Worm (Caenorhabditis elegans) whole organism, late embryonic: ENCODE measurements around the gene F14H3.14.

Experiments
- C08G9.2 ChIP-seq: sonication (generic microtip); optimal IDR thresholded peaks from 2 replicates; lab custom pipeline; 2016; ENCODE audit warnings: mild to moderate bottlenecking, missing genetic modification characterization, moderate library complexity, missing compliant biosample characterization
- C38D4.7 ChIP-seq: fragments of 200-800 bp; sonication (Bioruptor generic); optimal IDR thresholded peaks from 2 replicates; lab custom pipeline; 2018; ENCODE audit warnings: mild to moderate bottlenecking, missing genetic modification characterization, moderate library complexity, missing compliant biosample characterization
- F13H6.1 ChIP-seq: sonication (generic microtip); optimal IDR thresholded peaks from 2 replicates; lab custom pipeline; 2016; ENCODE audit warnings: missing genetic modification characterization, missing compliant biosample characterization
- K09A11.1 ChIP-seq: sonication (generic microtip); optimal IDR thresholded peaks from 2 replicates; lab custom pipeline; 2017; ENCODE audit warnings: antibody characterized with exemption, mild to moderate bottlenecking, missing genetic modification characterization, missing compliant biosample characterization; ENCODE audit not compliant: insufficient read depth
- T23F11.4 ChIP-seq: fragments of 200-800 bp; sonication (Bioruptor generic); optimal IDR thresholded peaks from 2 replicates; lab custom pipeline; 2018; ENCODE audit warnings: mild to moderate bottlenecking, missing genetic modification characterization, missing compliant biosample characterization
- ama-1 ChIP-seq: fragments of 150-350 bp; optimal IDR thresholded peaks from 2 replicates; lab custom pipeline; 2014
- ceh-14 ChIP-seq: sonication (generic microtip); optimal IDR thresholded peaks from 2 replicates; lab custom pipeline; 2016; ENCODE audit warnings: missing genotype, missing genetic modification characterization, missing compliant biosample characterization
- ceh-18 ChIP-seq: sonication (generic microtip); optimal IDR thresholded peaks from 2 replicates; lab custom pipeline; 2016; ENCODE audit warnings: missing genetic modification characterization, missing compliant biosample characterization
- ceh-2 ChIP-seq: sonication (generic microtip); optimal IDR thresholded peaks from 2 replicates; lab custom pipeline; 2016; ENCODE audit warnings: missing genotype, missing genetic modification characterization, missing compliant biosample characterization
- ceh-22 ChIP-seq: sonication (generic microtip); optimal IDR thresholded peaks from 2 replicates; lab custom pipeline; 2017; ENCODE audit warnings: missing biosample characterization, missing genetic modification characterization
- ceh-30 ChIP-seq: fragments of 150-350 bp; optimal IDR thresholded peaks from 2 replicates; lab custom pipeline; 2014; ENCODE audit warnings: missing biosample characterization, missing genetic modification characterization
- ceh-31 ChIP-seq: sonication (generic microtip); optimal IDR thresholded peaks from 2 replicates; lab custom pipeline; 2016; ENCODE audit warnings: missing genetic modification characterization, missing compliant biosample characterization
- ceh-48 ChIP-seq: sonication (generic microtip); optimal IDR thresholded peaks from 2 replicates; lab custom pipeline; 2016; ENCODE audit warnings: missing genetic modification characterization, inconsistent platforms, missing compliant biosample characterization
- ceh-6 ChIP-seq: fragments of 200-800 bp; sonication (Bioruptor generic); optimal IDR thresholded peaks from 2 replicates; lab custom pipeline; 2018; ENCODE audit warnings: mild to moderate bottlenecking, missing genetic modification characterization, missing compliant biosample characterization
- che-1 ChIP-seq: sonication (generic microtip); optimal IDR thresholded peaks from 2 replicates; lab custom pipeline; 2016; ENCODE audit warnings: mild to moderate bottlenecking, missing genetic modification characterization, missing compliant biosample characterization
- dmd-4 ChIP-seq: sonication (generic microtip); optimal IDR thresholded peaks from 2 replicates; lab custom pipeline; 2016; ENCODE audit warnings: borderline replicate concordance, missing genetic modification characterization, missing compliant biosample characterization
- elt-2 ChIP-seq: sonication (generic microtip); optimal IDR thresholded peaks from 2 replicates; lab custom pipeline; 2016; ENCODE audit warnings: missing genetic modification reagents, missing genetic modification characterization, missing compliant biosample characterization
- eyg-1 ChIP-seq: sonication (generic microtip); optimal IDR thresholded peaks from 2 replicates; lab custom pipeline; 2016; ENCODE audit warnings: missing genotype, missing genetic modification characterization, missing compliant biosample characterization
- fkh-10 ChIP-seq: fragments of 150-350 bp; optimal IDR thresholded peaks from 2 replicates; lab custom pipeline; 2014; ENCODE audit warnings: missing biosample characterization, missing genetic modification reagents, missing genetic modification characterization
- gmeb-2 ChIP-seq: sonication (generic microtip); optimal IDR thresholded peaks from 2 replicates; lab custom pipeline; 2016; ENCODE audit warnings: missing genetic modification characterization, inconsistent platforms, missing compliant biosample characterization
- hlh-13 ChIP-seq: fragments of 200-800 bp; sonication (Bioruptor generic); optimal IDR thresholded peaks from 2 replicates; lab custom pipeline; 2018; ENCODE audit warnings: mild to moderate bottlenecking, missing genetic modification characterization, missing compliant biosample characterization
- hlh-30 ChIP-seq: sonication (generic microtip); optimal IDR thresholded peaks from 2 replicates; lab custom pipeline; 2017; ENCODE audit warnings: antibody characterized with exemption, missing genetic modification characterization, missing compliant biosample characterization; ENCODE audit not compliant: insufficient read depth
- lim-6 ChIP-seq: sonication (generic microtip); optimal IDR thresholded peaks from 2 replicates; lab custom pipeline; 2016; ENCODE audit warnings: missing genetic modification characterization, missing compliant biosample characterization
- lin-11 ChIP-seq: fragments of 200-800 bp; sonication (Bioruptor generic); optimal IDR thresholded peaks from 2 replicates; lab custom pipeline; 2018; ENCODE audit warnings: mild to moderate bottlenecking, missing genetic modification characterization, missing compliant biosample characterization
- mec-3 ChIP-seq: sonication (generic microtip); optimal IDR thresholded peaks from 2 replicates; lab custom pipeline; 2016; ENCODE audit warnings: borderline replicate concordance, missing genetic modification characterization, missing compliant biosample characterization
- nfya-1 ChIP-seq: sonication (generic microtip); optimal IDR thresholded peaks from 2 replicates; lab custom pipeline; 2017; ENCODE audit warnings: missing genetic modification characterization, mild to moderate bottlenecking, missing compliant biosample characterization, antibody characterized with exemption, moderate library complexity
- nhr-11 ChIP-seq: fragments of 150-350 bp; optimal IDR thresholded peaks from 2 replicates; lab custom pipeline; 2014; ENCODE audit warnings: missing biosample characterization, missing genetic modification characterization
- nhr-232 ChIP-seq: sonication (generic microtip); optimal IDR thresholded peaks from 2 replicates; lab custom pipeline; 2016; ENCODE audit warnings: missing genetic modification characterization, missing compliant biosample characterization
- npax-4 ChIP-seq: sonication (generic microtip); optimal IDR thresholded peaks from 2 replicates; lab custom pipeline; 2016; ENCODE audit warnings: missing genetic modification characterization, missing compliant biosample characterization
- odd-2 ChIP-seq: sonication (generic microtip); optimal IDR thresholded peaks from 2 replicates; lab custom pipeline; 2017; ENCODE audit warnings: antibody characterized with exemption, mild to moderate bottlenecking, missing genetic modification characterization, missing compliant biosample characterization
- pag-3 ChIP-seq: sonication (generic microtip); optimal IDR thresholded peaks from 2 replicates; lab custom pipeline; 2016; ENCODE audit warnings: missing compliant biosample characterization, missing genetic modification characterization, borderline replicate concordance
- pax-1 ChIP-seq: fragments of 150-350 bp; optimal IDR thresholded peaks from 2 replicates; lab custom pipeline; 2014; ENCODE audit warnings: missing biosample characterization, missing genetic modification characterization
- pha-2 ChIP-seq: sonication (generic microtip); optimal IDR thresholded peaks from 2 replicates; lab custom pipeline; 2017; ENCODE audit warnings: mild to moderate bottlenecking, missing genetic modification characterization, missing compliant biosample characterization
- pha-4 ChIP-seq: fragments of 150-350 bp; optimal IDR thresholded peaks from 2 replicates; lab custom pipeline; 2018; ENCODE audit warnings: missing biosample characterization, missing genetic modification reagents, missing genetic modification characterization
- ref-2 ChIP-seq: sonication (generic microtip); optimal IDR thresholded peaks from 2 replicates; lab custom pipeline; 2016; ENCODE audit warnings: missing genetic modification characterization, missing compliant biosample characterization
- rnt-1 ChIP-seq: sonication (generic microtip); optimal IDR thresholded peaks from 2 replicates; lab custom pipeline; 2016; ENCODE audit warnings: missing genetic modification characterization, missing compliant biosample characterization
- sdc-2 ChIP-seq: sonication (generic microtip); optimal IDR thresholded peaks from 2 replicates; lab custom pipeline; 2016; ENCODE audit warnings: missing genotype, missing genetic modification characterization, missing compliant biosample characterization
- sox-2 ChIP-seq: fragments of 200-800 bp; sonication (Bioruptor generic); IDR thresholded peaks from 2 replicates; pipeline ENCODE4 v1.3.6; 2022; ENCODE audit warnings: missing genetic modification reagents, missing genetic modification characterization, missing compliant biosample characterization
- sox-4 ChIP-seq: sonication (generic microtip); optimal IDR thresholded peaks from 2 replicates; lab custom pipeline; 2017; ENCODE audit warnings: mild to moderate bottlenecking, missing genetic modification characterization, inconsistent platforms, missing compliant biosample characterization
- syd-9 ChIP-seq: sonication (generic microtip); optimal IDR thresholded peaks from 2 replicates; lab custom pipeline; 2016; ENCODE audit warnings: mild to moderate bottlenecking, missing genetic modification characterization, moderate library complexity, missing compliant biosample characterization
- tbx-2 ChIP-seq: sonication (generic microtip); optimal IDR thresholded peaks from 2 replicates; lab custom pipeline; 2016; ENCODE audit warnings: missing genetic modification characterization, missing compliant biosample characterization
- unc-55 ChIP-seq: sonication (generic microtip); optimal IDR thresholded peaks from 2 replicates; lab custom pipeline; 2017; ENCODE audit warnings: missing biosample characterization, missing genetic modification reagents, missing genetic modification characterization
- unc-86 ChIP-seq: sonication (generic microtip); optimal IDR thresholded peaks from 2 replicates; lab custom pipeline; 2016; ENCODE audit warnings: missing genetic modification characterization, missing compliant biosample characterization

The F14H3.14 gene

ce11 chrV:16024917-16025316, 37.8 kb downstream of the F14H3.14 start:
- TF ChIP-seq dmd-4 (tag; lab: Kevin White, UChicago) (no peak), sdc-2 (tag; lab: Kevin White, UChicago) (no peak), unc-86 (tag; lab: Kevin White, UChicago) (no peak), tbx-2 (tag; lab: Kevin White, UChicago) (no peak), C38D4.7 (GFP tag; lab: Kevin White, UChicago) (no peak), syd-9 (no peak), odd-2 (no peak), hlh-30 (tag; lab: Kevin White, UChicago) (no peak), elt-2 (no peak)
- TF ChIP-seq, all 69 proteins: peak for 0

ce11 chrV:16024300-16024699, 38.4 kb downstream of the F14H3.14 start, which contains the start of gene T10C6.6:
Gene T10C6.6 (plus strand): TSS chrV:16024326.
- no peak for TF ChIP-seq ceh-31 (tag; lab: Kevin White, UChicago)
- no peak for TF ChIP-seq rnt-1 (tag; lab: Kevin White, UChicago)
- TF ChIP-seq gmeb-2 (tag; lab: Kevin White, UChicago) = no peak
- peak; percentile 44 for TF ChIP-seq elt-2
- no peak for TF ChIP-seq C08G9.2 (tag; lab: Kevin White, UChicago)
- no peak for TF ChIP-seq pha-2

ce11 chrV:16023559-16023958, 39.1 kb downstream of the F14H3.14 start:
- TF ChIP-seq ceh-18 (tag; lab: Kevin White, UChicago) (no peak), npax-4 (tag; lab: Kevin White, UChicago) (no peak), hlh-13 (GFP tag; lab: Kevin White, UChicago) (no peak), ceh-31 (tag; lab: Kevin White, UChicago) (no peak), C08G9.2 (tag; lab: Kevin White, UChicago) (no peak), pag-3 (tag; lab: Kevin White, UChicago) (no peak), K09A11.1 (no peak), ceh-6 (GFP tag; lab: Kevin White, UChicago) (no peak), ceh-30 (tag; lab: Kevin White, UChicago) (no peak), C38D4.7 (GFP tag; lab: Kevin White, UChicago) (no peak), sox-4 (tag; lab: Kevin White, UChicago) (no peak)

- TF ChIP-seq pha-4 (no peak), dmd-4 (tag; lab: Kevin White, UChicago) (no peak), sox-2 (GFP tag; lab: Robert Waterston, UW) (no peak), ceh-30 (tag; lab: Kevin White, UChicago) (no peak), pax-1 (no peak), lim-6 (tag; lab: Kevin White, UChicago) (no peak), nhr-232 (no peak), ama-1 (lab: Kevin White, UChicago) (no peak), gmeb-2 (tag; lab: Kevin White, UChicago) (no peak), ceh-48 (tag; lab: Kevin White, UChicago) (no peak), elt-2 (no peak), unc-55 (GFP tag; lab: Kevin White, UChicago) (no peak), ceh-6 (GFP tag; lab: Kevin White, UChicago) (no peak), mec-3 (tag; lab: Kevin White, UChicago) (no peak), eyg-1 (tag; lab: Kevin White, UChicago) (no peak), sox-4 (tag; lab: Kevin White, UChicago) (no peak), nfya-1 (tag; lab: Kevin White, UChicago) (no peak)
These were observed 39.6 kb downstream of the F14H3.14 start, which contains the start of gene cwc-15 for ce11 chrV:16023051-16023450. Gene cwc-15 (plus strand): TSS chrV:16023351.

- peak; percentile 90 for TF ChIP-seq ceh-2
- no peak for TF ChIP-seq che-1
- TF ChIP-seq nhr-11 (tag; lab: Kevin White, UChicago) = no peak
- no peak for TF ChIP-seq ama-1 (lab: Kevin White, UChicago)
- no peak for TF ChIP-seq lin-11
- TF ChIP-seq F13H6.1 = peak; percentile 35
- no peak for TF ChIP-seq odd-2
- TF ChIP-seq ceh-22 (tag; lab: Kevin White, UChicago) = no peak
- peak; percentile 72 for TF ChIP-seq ceh-14 (tag; lab: Kevin White, UChicago)
- TF ChIP-seq ref-2 = peak; percentile 53
- no peak for TF ChIP-seq nfya-1 (tag; lab: Kevin White, UChicago)
- no peak for TF ChIP-seq ceh-30 (tag; lab: Kevin White, UChicago)
- TF ChIP-seq fkh-10 (GFP tag; lab: Kevin White, UChicago) = no peak
- TF ChIP-seq eyg-1 (tag; lab: Kevin White, UChicago) = no peak
- peak; percentile 94 for TF ChIP-seq C08G9.2 (tag; lab: Kevin White, UChicago)
- no peak for TF ChIP-seq T23F11.4 (GFP tag; lab: Kevin White, UChicago)
- TF ChIP-seq npax-4 (tag; lab: Kevin White, UChicago) = no peak
- no peak for TF ChIP-seq syd-9
- peak; percentile 38 for TF ChIP-seq elt-2
- TF ChIP-seq sdc-2 (tag; lab: Kevin White, UChicago) = peak; percentile 47
- TF ChIP-seq ceh-31 (tag; lab: Kevin White, UChicago) = peak; percentile 93
These were observed 40.1 kb downstream of the F14H3.14 start for ce11 chrV:16022600-16022999.
